Fruit fly (Drosophila melanogaster): ENCODE measurements around the gene CG42554.

CG42554 gene

dm6 chr3L:824444-824843 is 11.0 kb upstream of the CG42554 start (continued):
- peak; percentile 74 for TF ChIP-seq CG31627 (GFP tag; optimal IDR thresholded peaks at IDR 0.05)
- peak; percentile 89 for TF ChIP-seq CG8119 (GFP tag; IDR thresholded peaks at IDR 0.05)
- peak; percentile 75 for TF ChIP-seq Gug (GFP tag; IDR thresholded peaks at IDR 0.05)
- TF ChIP-seq lz (GFP tag; optimal IDR thresholded peaks at IDR 0.05) = peak; percentile 41
- TF ChIP-seq CG6792 (GFP tag; optimal IDR thresholded peaks at IDR 0.05) = peak; percentile 55
- TF ChIP-seq CG6854 (GFP tag; optimal IDR thresholded peaks at IDR 0.05) = peak; percentile 26
- peak; percentile 74 for TF ChIP-seq CG6808 (GFP tag; optimal IDR thresholded peaks at IDR 0.05)
- TF ChIP-seq Hr39 (GFP tag; optimal IDR thresholded peaks at IDR 0.05) = peak; percentile 77
- TF ChIP-seq CG10669 (GFP tag; optimal IDR thresholded peaks at IDR 0.05) = peak; percentile 12
- peak; percentile 81 for TF ChIP-seq CG6163 (GFP tag; IDR thresholded peaks at IDR 0.05)
- peak; percentile 74 for TF ChIP-seq net (GFP tag; optimal IDR thresholded peaks at IDR 0.05)
- peak; percentile 75 for TF ChIP-seq Sox102F (GFP tag; optimal IDR thresholded peaks at IDR 0.05)
- peak; percentile 44 for TF ChIP-seq Ets96B (tag; optimal IDR thresholded peaks at IDR 0.05)
- TF ChIP-seq CG1621 (tag; optimal IDR thresholded peaks at IDR 0.05) = no peak
- TF ChIP-seq dac (GFP tag; optimal IDR thresholded peaks at IDR 0.05) = peak; percentile 77
- peak; percentile 68 for TF ChIP-seq CG8319 (GFP tag; optimal IDR thresholded peaks at IDR 0.05)
- TF ChIP-seq Blimp-1 (GFP tag; optimal IDR thresholded peaks at IDR 0.05) = peak; percentile 35
- TF ChIP-seq CG11294 (GFP tag; IDR thresholded peaks at IDR 0.05) = peak; percentile 61
- TF ChIP-seq Ets21C (GFP tag; optimal IDR thresholded peaks at IDR 0.05) = peak; percentile 30
- TF ChIP-seq pdm3 (GFP tag; optimal IDR thresholded peaks at IDR 0.05) = no peak
- peak; percentile 89 for TF ChIP-seq CG15336 (GFP tag; IDR thresholded peaks at IDR 0.05)
- peak; percentile 79 for TF ChIP-seq CG6276 (GFP tag; optimal IDR thresholded peaks at IDR 0.05)

dm6 chr3L:832897-833857 is 2.3 kb upstream of the CG42554 start, which contains the start of gene Sf3b3:
TSS of gene Sf3b3 (minus strand) at chr3L:833385.
- TF ChIP-seq eg (GFP tag; IDR thresholded peaks at IDR 0.05) = no peak; the same call in 2 of the 3 replicates
- TF ChIP-seq fd59A (GFP tag; optimal IDR thresholded peaks at IDR 0.05) = no peak
- TF ChIP-seq CG8119 (GFP tag; IDR thresholded peaks at IDR 0.05) = no peak
- TF ChIP-seq CG10631 (GFP tag; optimal IDR thresholded peaks at IDR 0.05) = peak; percentile 10
- TF ChIP-seq CG11902 (GFP tag; optimal IDR thresholded peaks at IDR 0.05) = peak; percentile 3
- TF ChIP-seq CG3032 (tag; optimal IDR thresholded peaks at IDR 0.05) = no peak
- no peak for TF ChIP-seq fkh (GFP tag; optimal IDR thresholded peaks at IDR 0.05)
- TF ChIP-seq Smox (GFP tag; optimal IDR thresholded peaks at IDR 0.05) = no peak
- TF ChIP-seq svp (GFP tag) = no peak
- no peak for TF ChIP-seq Sox14 (GFP tag; optimal IDR thresholded peaks at IDR 0.05)
- no peak for TF ChIP-seq CG9139 (GFP tag; optimal IDR thresholded peaks at IDR 0.05)
- TF ChIP-seq Hr4 (GFP tag; optimal IDR thresholded peaks at IDR 0.05) = no peak
- no peak for TF ChIP-seq Sox102F (GFP tag; optimal IDR thresholded peaks at IDR 0.05)
- peak; percentile 17 for TF ChIP-seq CG8319 (GFP tag; optimal IDR thresholded peaks at IDR 0.05)
- TF ChIP-seq fd85E (GFP tag; optimal IDR thresholded peaks at IDR 0.05) = peak; percentile 1
- no peak for TF ChIP-seq salr (GFP tag; optimal IDR thresholded peaks at IDR 0.05)
- no peak for TF ChIP-seq Lpt (GFP tag; optimal IDR thresholded peaks at IDR 0.05)
- 0 out of 2 replicates have a peak, but pooled peaks have one; percentile 18 for TF ChIP-seq Gug (GFP tag; IDR thresholded peaks at IDR 0.05)
- TF ChIP-seq CG10669 (GFP tag; optimal IDR thresholded peaks at IDR 0.05) = no peak
- TF ChIP-seq CG6163 (GFP tag; IDR thresholded peaks at IDR 0.05) = peak; percentile 51; the same call in 1 of the 3 replicates
- peak; percentile 40 for TF ChIP-seq dsx (GFP tag; optimal IDR thresholded peaks at IDR 0.05; ENCODE audit: poor library complexity, severe bottlenecking)
- no peak for TF ChIP-seq CG34406 (GFP tag; optimal IDR thresholded peaks at IDR 0.05)
- TF ChIP-seq Met (GFP tag; optimal IDR thresholded peaks at IDR 0.05) = no peak
- no peak for TF ChIP-seq CG6792 (GFP tag; optimal IDR thresholded peaks at IDR 0.05)
- no peak for TF ChIP-seq Ets21C (GFP tag; optimal IDR thresholded peaks at IDR 0.05)
- peak; percentile 11 for TF ChIP-seq Ets96B (tag; optimal IDR thresholded peaks at IDR 0.05)
- no peak for TF ChIP-seq CG6276 (GFP tag; optimal IDR thresholded peaks at IDR 0.05)
- TF ChIP-seq CG15336 (GFP tag; IDR thresholded peaks at IDR 0.05) = no peak
- TF ChIP-seq Eip93F (GFP tag; optimal IDR thresholded peaks at IDR 0.05) = no peak
- TF ChIP-seq Eip75B (GFP tag; optimal IDR thresholded peaks at IDR 0.05) = no peak
- TF ChIP-seq esn (GFP tag; optimal IDR thresholded peaks at IDR 0.05) = no peak
- TF ChIP-seq pdm3 (GFP tag; optimal IDR thresholded peaks at IDR 0.05) = no peak
- no peak for TF ChIP-seq CG32006 (GFP tag; optimal IDR thresholded peaks at IDR 0.05)
- TF ChIP-seq acj6 (GFP tag; optimal IDR thresholded peaks at IDR 0.05) = no peak
- no peak for TF ChIP-seq CG6808 (GFP tag; optimal IDR thresholded peaks at IDR 0.05)
- no peak for TF ChIP-seq CG8632 (GFP tag; optimal IDR thresholded peaks at IDR 0.05)
- no peak for TF ChIP-seq CG16779 (tag; optimal IDR thresholded peaks at IDR 0.05)
- TF ChIP-seq Blimp-1 (GFP tag; optimal IDR thresholded peaks at IDR 0.05) = no peak

Data from whole organism, prepupa.